Fruit fly (Drosophila melanogaster): Measurements from ENCODE around the gene CG17636.

Gene CG17636

dm6 chrX:126614-127013 lies at the start of gene CG17636:
Gene CG17636 (minus strand): TSS chrX:126714.
- TF ChIP-seq CG12605 (GFP tag; IDR thresholded peaks at IDR 0.05) (no peak), CG15710 (tag; optimal IDR thresholded peaks at IDR 0.05) (no peak)

- TF ChIP-seq rn (GFP tag; IDR thresholded peaks at IDR 0.05) (no peak), gl (tag; optimal IDR thresholded peaks at IDR 0.05) (peak; percentile 16), CG17806 (tag; optimal IDR thresholded peaks at IDR 0.05) (peak; percentile 68), CG15710 (tag; optimal IDR thresholded peaks at IDR 0.05) (peak; percentile 58), CG10348 (GFP tag; IDR thresholded peaks at IDR 0.05) (no peak), Snoo (tag; optimal IDR thresholded peaks at IDR 0.05) (peak; percentile 69), CG4496 (GFP tag; IDR thresholded peaks at IDR 0.05) (0 out of 3 replicates have a peak, but pooled peaks have one; percentile 42), Pif1B (GFP tag; optimal IDR thresholded peaks at IDR 0.05) (peak; percentile 73), CG13204 (GFP tag; optimal IDR thresholded peaks at IDR 0.05) (no peak), CG8301 (tag; optimal IDR thresholded peaks at IDR 0.05) (peak; percentile 90), EcR (GFP tag; optimal IDR thresholded peaks at IDR 0.05) (no peak), CG14655 (GFP tag; optimal IDR thresholded peaks at IDR 0.05) (peak; percentile 92), fd96Ca (GFP tag; IDR thresholded peaks at IDR 0.05) (no peak), CG9948 (tag; optimal IDR thresholded peaks at IDR 0.05) (peak; percentile 75), Ets98B (GFP tag; IDR thresholded peaks at IDR 0.05) (peak; percentile 34), D1 (tag; optimal IDR thresholded peaks at IDR 0.05) (no peak), CG34367 (tag; optimal IDR thresholded peaks at IDR 0.05) (peak; percentile 51), CG12605 (GFP tag; IDR thresholded peaks at IDR 0.05) (no peak), Pif1A (GFP tag; optimal IDR thresholded peaks at IDR 0.05) (peak; percentile 78), CG32121 (GFP tag; IDR thresholded peaks at IDR 0.05) (no peak), CG8159 (tag; optimal IDR thresholded peaks at IDR 0.05) (peak; percentile 65)
Observed at dm6 chrX:175542-176197, 49.2 kb upstream of the CG17636 start.

dm6 chrX:173544-173943 lies 47.0 kb upstream of the CG17636 start:
- TF ChIP-seq CG8301 (tag; optimal IDR thresholded peaks at IDR 0.05) (peak; percentile 21), CG12605 (GFP tag; IDR thresholded peaks at IDR 0.05) (no peak), EcR (GFP tag; optimal IDR thresholded peaks at IDR 0.05) (no peak), Ets98B (GFP tag; IDR thresholded peaks at IDR 0.05) (0 out of 2 replicates have a peak, but pooled peaks have one; percentile 11), rn (GFP tag; IDR thresholded peaks at IDR 0.05) (no peak), CG9948 (tag; optimal IDR thresholded peaks at IDR 0.05) (no peak), CG10348 (GFP tag; IDR thresholded peaks at IDR 0.05) (no peak), CG17806 (tag; optimal IDR thresholded peaks at IDR 0.05) (no peak), CG8159 (tag; optimal IDR thresholded peaks at IDR 0.05) (no peak), CG34367 (tag; optimal IDR thresholded peaks at IDR 0.05) (no peak), D1 (tag; optimal IDR thresholded peaks at IDR 0.05) (no peak), CG14655 (GFP tag; optimal IDR thresholded peaks at IDR 0.05) (peak; percentile 34), CG13204 (GFP tag; optimal IDR thresholded peaks at IDR 0.05) (no peak), CG32121 (GFP tag; IDR thresholded peaks at IDR 0.05) (no peak), Snoo (tag; optimal IDR thresholded peaks at IDR 0.05) (peak; percentile 28), fd96Ca (GFP tag; IDR thresholded peaks at IDR 0.05) (no peak), CG15710 (tag; optimal IDR thresholded peaks at IDR 0.05) (no peak), Pif1B (GFP tag; optimal IDR thresholded peaks at IDR 0.05) (peak; percentile 11), Pif1A (GFP tag; optimal IDR thresholded peaks at IDR 0.05) (peak; percentile 10), CG4496 (GFP tag; IDR thresholded peaks at IDR 0.05) (0 out of 3 replicates have a peak, but pooled peaks have one; percentile 33), gl (tag; optimal IDR thresholded peaks at IDR 0.05) (no peak)

dm6 chrX:169571-169970 lies 43.1 kb upstream of the CG17636 start:
- TF ChIP-seq fd96Ca (GFP tag; IDR thresholded peaks at IDR 0.05) (0 out of 3 replicates have a peak, but pooled peaks have one; percentile 38), CG14655 (GFP tag; optimal IDR thresholded peaks at IDR 0.05) (peak; percentile 67), Ets98B (GFP tag; IDR thresholded peaks at IDR 0.05) (peak; percentile 34), CG8301 (tag; optimal IDR thresholded peaks at IDR 0.05) (peak; percentile 59), D1 (tag; optimal IDR thresholded peaks at IDR 0.05) (no peak), CG13204 (GFP tag; optimal IDR thresholded peaks at IDR 0.05) (no peak)

dm6 chrX:148326-148725 lies 21.8 kb upstream of the CG17636 start, which contains the start of gene CG17707:
Gene CG17707 (minus strand): TSS chrX:148426.
- no peak for TF ChIP-seq CG14655 (GFP tag; optimal IDR thresholded peaks at IDR 0.05)
- no peak for TF ChIP-seq CG10348 (GFP tag; IDR thresholded peaks at IDR 0.05)
- TF ChIP-seq Snoo (tag; optimal IDR thresholded peaks at IDR 0.05): no peak
- TF ChIP-seq CG17806 (tag; optimal IDR thresholded peaks at IDR 0.05): no peak
- no peak for TF ChIP-seq CG8301 (tag; optimal IDR thresholded peaks at IDR 0.05)
- no peak for TF ChIP-seq CG12605 (GFP tag; IDR thresholded peaks at IDR 0.05)
- no peak for TF ChIP-seq CG4496 (GFP tag; IDR thresholded peaks at IDR 0.05)
- peak; percentile 13; the same call in 1 of the 3 replicates for TF ChIP-seq fd96Ca (GFP tag; IDR thresholded peaks at IDR 0.05)
- peak; percentile 48 for TF ChIP-seq Ets98B (GFP tag; IDR thresholded peaks at IDR 0.05)

dm6 chrX:145081-145480 lies 18.6 kb upstream of the CG17636 start:
- no peak for TF ChIP-seq CG32121 (GFP tag; IDR thresholded peaks at IDR 0.05)
- no peak for TF ChIP-seq Pif1A (GFP tag; optimal IDR thresholded peaks at IDR 0.05)
- TF ChIP-seq EcR (GFP tag; optimal IDR thresholded peaks at IDR 0.05): no peak
- TF ChIP-seq CG14655 (GFP tag; optimal IDR thresholded peaks at IDR 0.05): no peak
- no peak for TF ChIP-seq gl (tag; optimal IDR thresholded peaks at IDR 0.05)
- TF ChIP-seq CG12605 (GFP tag; IDR thresholded peaks at IDR 0.05): no peak
- TF ChIP-seq CG8159 (tag; optimal IDR thresholded peaks at IDR 0.05): no peak
